Worm (Caenorhabditis elegans): Measurements from ENCODE around the gene F20C5.6.
A peak's percentile ranks its signal among the peaks of the same experiment; 100 is the strongest.

The F20C5.6 gene

ce11 chrIV:8815162-8815561, 42.2 kb upstream of the F20C5.6 start:
- TF ChIP-seq nhr-43 (tag; optimal IDR thresholded peaks at IDR 0.05; ENCODE audit: poor library complexity, severe bottlenecking) (peak; percentile 2), fkh-2 (tag; optimal IDR thresholded peaks at IDR 0.05) (no peak), nhr-237 (tag; optimal IDR thresholded peaks at IDR 0.05) (no peak), elt-3 (tag; optimal IDR thresholded peaks at IDR 0.05) (peak in 1 of 3 experiments; percentile 48), nhr-23 (tag; optimal IDR thresholded peaks at IDR 0.05) (peak; percentile 66)

ce11 chrIV:8813614-8814013, 40.6 kb upstream of the F20C5.6 start, which contains the start of gene exc-5:
Gene exc-5 (minus strand): TSS chrIV:8813670.
- no peak for TF ChIP-seq tbx-2 (tag; optimal IDR thresholded peaks at IDR 0.05)
- TF ChIP-seq unc-39 (tag; optimal IDR thresholded peaks at IDR 0.05) = no peak
- no peak for TF ChIP-seq jun-1 (tag; optimal IDR thresholded peaks at IDR 0.05)
- TF ChIP-seq skn-1 (tag; optimal IDR thresholded peaks at IDR 0.05) = no peak
- TF ChIP-seq ceh-16 (tag; optimal IDR thresholded peaks at IDR 0.05) = no peak
- TF ChIP-seq zag-1 (tag; optimal IDR thresholded peaks at IDR 0.05) = no peak
- TF ChIP-seq nhr-43 (tag; optimal IDR thresholded peaks at IDR 0.05; ENCODE audit: poor library complexity, severe bottlenecking) = no peak
- no peak for TF ChIP-seq nhr-237 (tag; optimal IDR thresholded peaks at IDR 0.05)
- no peak for TF ChIP-seq nhr-67 (tag; optimal IDR thresholded peaks at IDR 0.05)
- no peak for TF ChIP-seq ztf-11 (tag; optimal IDR thresholded peaks at IDR 0.05)
- no peak for TF ChIP-seq eor-1 (tag; optimal IDR thresholded peaks at IDR 0.05)
- no peak for TF ChIP-seq nhr-12 (tag; optimal IDR thresholded peaks at IDR 0.05)
- no peak for TF ChIP-seq aly-2 (tag; optimal IDR thresholded peaks at IDR 0.05)
- no peak for TF ChIP-seq fos-1 (tag; optimal IDR thresholded peaks at IDR 0.05)
- TF ChIP-seq elt-2 (tag; optimal IDR thresholded peaks at IDR 0.05) = no peak
- TF ChIP-seq nfya-1 (tag; optimal IDR thresholded peaks at IDR 0.05; ENCODE audit: insufficient read depth) = no peak
- TF ChIP-seq mdl-1 (tag; optimal IDR thresholded peaks at IDR 0.05) = no peak

ce11 chrIV:8807327-8807726, 34.3 kb upstream of the F20C5.6 start:
- TF ChIP-seq elt-1 (tag; optimal IDR thresholded peaks at IDR 0.05) (no peak), pha-4 (tag; optimal IDR thresholded peaks at IDR 0.05) (peak; percentile 75), pqm-1 (tag; optimal IDR thresholded peaks at IDR 0.05) (peak; percentile 65)

ce11 chrIV:8798255-8798654, 25.2 kb upstream of the F20C5.6 start, which contains the start of gene clec-182:
Gene clec-182 (minus strand): TSS chrIV:8798355.
- TF ChIP-seq ztf-11 (tag; optimal IDR thresholded peaks at IDR 0.05) (no peak), fkh-2 (tag; optimal IDR thresholded peaks at IDR 0.05) (no peak), ceh-9 (tag; optimal IDR thresholded peaks at IDR 0.05) (no peak), ceh-28 (tag; optimal IDR thresholded peaks at IDR 0.05) (no peak), pha-4 (tag; optimal IDR thresholded peaks at IDR 0.05) (no peak), tbx-2 (tag; optimal IDR thresholded peaks at IDR 0.05) (no peak), nhr-28 (tag; optimal IDR thresholded peaks at IDR 0.05) (no peak), nhr-67 (tag; optimal IDR thresholded peaks at IDR 0.05) (no peak), pqm-1 (tag; optimal IDR thresholded peaks at IDR 0.05) (no peak), egl-5 (tag; optimal IDR thresholded peaks at IDR 0.05) (no peak), nfya-1 (tag; optimal IDR thresholded peaks at IDR 0.05; ENCODE audit: insufficient read depth) (no peak), nhr-76 (tag; optimal IDR thresholded peaks at IDR 0.05) (no peak), elt-2 (tag; optimal IDR thresholded peaks at IDR 0.05) (no peak), R02D3.7 (tag; optimal IDR thresholded peaks at IDR 0.05) (no peak), daf-12 (tag; optimal IDR thresholded peaks at IDR 0.05) (no peak), mdl-1 (tag; optimal IDR thresholded peaks at IDR 0.05) (no peak), lin-15B (tag; optimal IDR thresholded peaks at IDR 0.05) (no peak)

- TF ChIP-seq eor-1 (tag; optimal IDR thresholded peaks at IDR 0.05) = no peak
- no peak for TF ChIP-seq nhr-237 (tag; optimal IDR thresholded peaks at IDR 0.05)
- TF ChIP-seq jun-1 (tag; optimal IDR thresholded peaks at IDR 0.05) = no peak
- peak; percentile 64 for TF ChIP-seq lin-39 (tag; optimal IDR thresholded peaks at IDR 0.05)
- TF ChIP-seq ceh-9 (tag; optimal IDR thresholded peaks at IDR 0.05) = no peak
- peak; percentile 26 for TF ChIP-seq hmg-11 (tag; optimal IDR thresholded peaks at IDR 0.05)
- peak; percentile 41 for TF ChIP-seq snpc-4 (tag; optimal IDR thresholded peaks at IDR 0.05)
- TF ChIP-seq skn-1 (tag; optimal IDR thresholded peaks at IDR 0.05) = no peak
- no peak for TF ChIP-seq ceh-16 (tag; optimal IDR thresholded peaks at IDR 0.05)
- TF ChIP-seq fkh-10 (GFP tag; optimal IDR thresholded peaks at IDR 0.05) = peak; percentile 68
- peak; percentile 66 for TF ChIP-seq nfya-1 (tag; optimal IDR thresholded peaks at IDR 0.05; ENCODE audit: insufficient read depth)
These were observed 23.2 kb upstream of the F20C5.6 start for ce11 chrIV:8796246-8796645.

Data from whole organism, L3 larva.